In the genomic region with DNA sequence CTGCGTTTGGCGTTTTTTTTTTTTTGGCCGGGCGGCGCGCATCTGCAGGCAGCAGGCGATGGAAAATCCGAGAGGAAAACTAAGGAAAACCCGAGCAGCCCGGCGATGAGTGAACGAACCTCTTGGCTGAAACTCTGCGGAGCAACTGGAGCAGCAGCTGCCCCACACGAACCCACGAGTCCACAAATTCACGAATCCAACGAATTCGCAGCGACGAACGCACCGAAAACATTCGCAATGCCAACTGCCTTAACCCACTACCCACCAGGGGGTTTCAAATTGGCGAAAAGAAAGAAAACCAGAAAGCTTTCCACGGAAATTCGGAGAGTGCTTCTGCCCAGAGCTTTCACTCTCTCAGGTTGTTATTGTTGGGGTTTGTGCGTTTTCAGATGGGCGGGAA, we compare ENCODE assay signal across 1 fruit fly cellular context.
TF ChIP-seq lines count a peak whose summit lies in the region.

No protein-coding gene starts in this region.

TF ChIP-seq in whole organism, embryonic, 481 proteins besides CTCF, POLR2A, EP300 and RAD21 (continued from another document):
- TF ChIP-seq rib (GFP tag; IDR thresholded peaks at IDR 0.05; lab: Robert Waterston, UW) (peak; percentile 63; the same call in 1 of the 2 replicates), oc (tag; optimal IDR thresholded peaks at IDR 0.05; lab: Kevin White, UChicago) (no peak), Ptx1 (GFP tag; IDR thresholded peaks at IDR 0.05; lab: Robert Waterston, UW) (no peak), dan (GFP tag; IDR thresholded peaks at IDR 0.05; lab: Robert Waterston, UW) (no peak), CG9215 (GFP tag; IDR thresholded peaks at IDR 0.05; lab: Robert Waterston, UW) (no peak), jing (GFP tag; optimal IDR thresholded peaks at IDR 0.05; lab: Kevin White, UChicago) (no peak), Mes4 (GFP tag; optimal IDR thresholded peaks at IDR 0.05; lab: Kevin White, UChicago) (no peak), CG14860 (GFP tag; IDR thresholded peaks at IDR 0.05; lab: Robert Waterston, UW; ENCODE audit: partially characterized antibody) (no peak), CG18599 (GFP tag; optimal IDR thresholded peaks at IDR 0.05; lab: Kevin White, UChicago) (no peak), CG34224 (GFP tag; IDR thresholded peaks at IDR 0.05; lab: Robert Waterston, UW; ENCODE audit: partially characterized antibody) (no peak), yki (optimal IDR thresholded peaks at IDR 0.05; lab: Kevin White, UChicago) (no peak), chinmo (GFP tag; IDR thresholded peaks at IDR 0.05; lab: Robert Waterston, UW; ENCODE audit: partially characterized antibody) (no peak), CG14965 (GFP tag; optimal IDR thresholded peaks at IDR 0.05; lab: Kevin White, UChicago; ENCODE audit: borderline replicate concordance) (no peak), Med (GFP tag; lab: Kevin White, UChicago) (peak; percentile 60), CG10274 (GFP tag; optimal IDR thresholded peaks at IDR 0.05; lab: Kevin White, UChicago) (no peak), Drgx (GFP tag; IDR thresholded peaks at IDR 0.05; lab: Robert Waterston, UW) (no peak), CG8388 (GFP tag; optimal IDR thresholded peaks at IDR 0.05; lab: Kevin White, UChicago) (no peak), Bgb (GFP tag; IDR thresholded peaks at IDR 0.05; lab: Robert Waterston, UW; ENCODE audit: partially characterized antibody) (peak; percentile 26; the same call in 1 of the 2 replicates), Deaf1 (tag; optimal IDR thresholded peaks at IDR 0.05; lab: Kevin White, UChicago) (peak; percentile 94), p53 (GFP tag; optimal IDR thresholded peaks at IDR 0.05; lab: Kevin White, UChicago) (no peak), PHDP (tag; optimal IDR thresholded peaks at IDR 0.05; lab: Kevin White, UChicago) (no peak), Hand (GFP tag; optimal IDR thresholded peaks at IDR 0.05; lab: Kevin White, UChicago) (no peak), CG15696 (tag; optimal IDR thresholded peaks at IDR 0.05; lab: Kevin White, UChicago) (no peak), Hmx (GFP tag; optimal IDR thresholded peaks at IDR 0.05; lab: Kevin White, UChicago) (no peak)
